Fruit fly (Drosophila melanogaster) whole organism, embryonic: ENCODE data around the gene Delta.

ENCODE experiments used
- Bdp1 ChIP-seq: fragments of 200-800 bp; sonication (Bioruptor generic); optimal IDR thresholded peaks from 3 replicates; lab custom pipeline; 2016; ENCODE audit warnings: missing biosample characterization, missing genetic modification characterization
- CG10209 ChIP-seq: fragments of 200-800 bp; sonication (Bioruptor generic); optimal IDR thresholded peaks from 3 replicates; lab custom pipeline; 2017; ENCODE audit warnings: missing biosample characterization, mild to moderate bottlenecking, missing genetic modification characterization, missing genetic modification reagents
- CG15011 ChIP-seq: fragments of 200-800 bp; sonication (Bioruptor generic); optimal IDR thresholded peaks from 3 replicates; lab custom pipeline; 2018; ENCODE audit warnings: missing biosample characterization, mild to moderate bottlenecking, missing genetic modification characterization
- CG15269 ChIP-seq: fragments of 200-800 bp; sonication (Bioruptor generic); optimal IDR thresholded peaks from 2 replicates; lab custom pipeline; 2018; ENCODE audit warnings: missing biosample characterization, mild to moderate bottlenecking, missing genetic modification characterization, moderate library complexity
- CG15479 ChIP-seq: fragments of 200-800 bp; sonication (Bioruptor generic); optimal IDR thresholded peaks from 3 replicates; lab custom pipeline; 2019; ENCODE audit warnings: missing biosample characterization, mild to moderate bottlenecking, missing genetic modification characterization, moderate library complexity
- CG17385 ChIP-seq: fragments of 200-800 bp; sonication (Bioruptor generic); optimal IDR thresholded peaks from 3 replicates; lab custom pipeline; 2018; ENCODE audit warnings: missing biosample characterization, mild to moderate bottlenecking, missing genetic modification characterization
- CG17612 ChIP-seq: fragments of 200-800 bp; sonication (Bioruptor generic); IDR thresholded peaks from 2 replicates; pipeline ENCODE4 v1.3.6; 2022; ENCODE audit warnings: missing biosample characterization, missing genetic modification characterization
- CG17829 ChIP-seq: fragments of 200-800 bp; optimal IDR thresholded peaks from 2 replicates; lab custom pipeline; 2019; ENCODE audit warnings: missing biosample characterization, mild to moderate bottlenecking, missing genetic modification characterization, moderate library complexity
- CG17912 ChIP-seq: fragments of 200-800 bp; sonication (Bioruptor generic); optimal IDR thresholded peaks from 2 replicates; lab custom pipeline; 2018; ENCODE audit warnings: missing biosample characterization, mild to moderate bottlenecking, missing genetic modification characterization
- CG18764 ChIP-seq: fragments of 200-800 bp; sonication (Bioruptor generic); optimal IDR thresholded peaks from 3 replicates; lab custom pipeline; 2016; ENCODE audit warnings: missing biosample characterization, missing genetic modification characterization
- CG32532 ChIP-seq: fragments of 200-800 bp; sonication (Bioruptor generic); IDR thresholded peaks from 2 replicates; pipeline ENCODE4 v1.3.6; 2022; ENCODE audit warnings: missing biosample characterization, missing genetic modification characterization
- CG32767 ChIP-seq: fragments of 200-800 bp; sonication (Bioruptor generic); IDR thresholded peaks from 2 replicates; pipeline ENCODE4 v1.3.6; 2022; ENCODE audit warnings: missing biosample characterization, missing genetic modification characterization
- CG34376 ChIP-seq: fragments of 200-800 bp; sonication (Bioruptor generic); optimal IDR thresholded peaks from 2 replicates; lab custom pipeline; 2018; ENCODE audit warnings: missing biosample characterization, mild to moderate bottlenecking, missing genetic modification characterization
- CG3726 ChIP-seq: fragments of 200-800 bp; sonication (Bioruptor generic); IDR thresholded peaks from 3 replicates; pipeline ENCODE4, ENCODE4 v1.3.6; 2022; ENCODE audit warnings: missing biosample characterization, missing genetic modification characterization
- CG3838 ChIP-seq: fragments of 200-800 bp; sonication (Bioruptor generic); optimal IDR thresholded peaks from 3 replicates; lab custom pipeline; 2016; ENCODE audit warnings: missing biosample characterization, missing genetic modification characterization
- CG6854 ChIP-seq: fragments of 200-800 bp; sonication (Bioruptor generic); optimal IDR thresholded peaks from 3 replicates; lab custom pipeline; 2017; ENCODE audit warnings: missing biosample characterization, mild to moderate bottlenecking, missing genetic modification characterization
- CG8089 ChIP-seq: fragments of 200-800 bp; sonication (Bioruptor generic); optimal IDR thresholded peaks from 3 replicates; lab custom pipeline; 2016; ENCODE audit warnings: missing biosample characterization, missing genetic modification characterization
- CG9609 ChIP-seq: fragments of 200-800 bp; sonication (Bioruptor generic); optimal IDR thresholded peaks from 3 replicates; lab custom pipeline; 2016; ENCODE audit warnings: missing biosample characterization, missing genetic modification characterization
- D ChIP-seq, 2 experiments: fragments of 200-800 bp in 1 of 2; fragments of >200 bp in 1 of 2; sonication (Bioruptor generic) in 1 of 2; optimal IDR thresholded peaks; 2 replicates in 1 of 2; 3 replicates in 1 of 2; lab custom pipeline; 2017; ENCODE audit warnings: mild to moderate bottlenecking in 1 of 2, missing biosample characterization in 1 of 2, missing genetic modification characterization in 1 of 2, missing genetic modification reagents in 1 of 2
- HLH3B ChIP-seq: fragments of 200-800 bp; sonication (Bioruptor generic); IDR thresholded peaks from 2 replicates; pipeline ENCODE4 v1.3.6; 2022; ENCODE audit warnings: missing biosample characterization, missing genetic modification characterization
- Lpt ChIP-seq: fragments of >200 bp; optimal IDR thresholded peaks from 2 replicates; lab custom pipeline; 2018; ENCODE audit warnings: missing biosample characterization, missing genetic modification characterization
- MTF-1 ChIP-seq: fragments of 200-800 bp; sonication (Bioruptor generic); optimal IDR thresholded peaks from 2 replicates; lab custom pipeline; 2018; ENCODE audit warnings: missing biosample characterization, mild to moderate bottlenecking, missing genetic modification characterization, borderline replicate concordance
- Max ChIP-seq: fragments of 200-800 bp; sonication (Bioruptor generic); optimal IDR thresholded peaks from 2 replicates; lab custom pipeline; 2016; ENCODE audit warnings: missing biosample characterization, mild to moderate bottlenecking, missing genetic modification characterization
- Mrtf ChIP-seq: fragments of 200-800 bp; sonication (Bioruptor generic); IDR thresholded peaks from 3 replicates; pipeline ENCODE4 v1.3.6; 2022; ENCODE audit warnings: missing biosample characterization, missing genetic modification characterization
- Nf-YA ChIP-seq: fragments of 200-800 bp; sonication (Bioruptor generic); IDR thresholded peaks from 2 replicates; pipeline ENCODE4 v1.3.6; 2022; ENCODE audit warnings: missing biosample characterization, missing genetic modification characterization
- Optix ChIP-seq: fragments of 200-800 bp; sonication (Bioruptor generic); IDR thresholded peaks from 3 replicates; pipeline ENCODE4 v1.3.6; 2022; ENCODE audit warnings: missing biosample characterization, missing genetic modification characterization
- PHDP ChIP-seq: fragments of 200-800 bp; sonication (Bioruptor generic); optimal IDR thresholded peaks from 3 replicates; lab custom pipeline; 2018; ENCODE audit warnings: missing biosample characterization, mild to moderate bottlenecking, missing genetic modification characterization, moderate library complexity
- Rfx ChIP-seq: fragments of 200-800 bp; sonication (Bioruptor generic); IDR thresholded peaks from 2 replicates; pipeline ENCODE4 v1.3.6; 2022; ENCODE audit warnings: missing biosample characterization, missing genetic modification characterization
- Ssrp ChIP-seq: fragments of 200-800 bp; sonication (Bioruptor generic); optimal IDR thresholded peaks from 2 replicates; lab custom pipeline; 2018; ENCODE audit warnings: missing biosample characterization, mild to moderate bottlenecking, missing genetic modification characterization, moderate library complexity
- TFAM ChIP-seq: fragments of 200-800 bp; sonication (Bioruptor generic); optimal IDR thresholded peaks from 2 replicates; lab custom pipeline; 2017; ENCODE audit warnings: missing biosample characterization, missing genetic modification characterization, inconsistent platforms
- bigmax ChIP-seq: fragments of 200-800 bp; sonication (Bioruptor generic); optimal IDR thresholded peaks from 2 replicates; lab custom pipeline; 2018; ENCODE audit warnings: missing biosample characterization, mild to moderate bottlenecking, missing genetic modification characterization
- bsh ChIP-seq, 2 experiments: fragments of 200-800 bp; sonication (Bioruptor generic); optimal IDR thresholded peaks; 2 replicates each; lab custom pipeline; 2017 to 2018; ENCODE audit warnings: mild to moderate bottlenecking in 2 of 2, missing biosample characterization in 2 of 2, missing genetic modification characterization in 2 of 2, moderate library complexity in 1 of 2
- corto ChIP-seq: fragments of 200-800 bp; sonication (Bioruptor generic); optimal IDR thresholded peaks from 2 replicates; lab custom pipeline; 2016; ENCODE audit warnings: missing biosample characterization, mild to moderate bottlenecking, missing genetic modification characterization, moderate library complexity
- disco-r ChIP-seq: fragments of 200-800 bp; sonication (Bioruptor generic); optimal IDR thresholded peaks from 2 replicates; lab custom pipeline; 2016; ENCODE audit warnings: missing biosample characterization, missing genetic modification characterization
- ewg ChIP-seq: fragments of 200-800 bp; sonication (Bioruptor generic); optimal IDR thresholded peaks from 3 replicates; lab custom pipeline; 2017; ENCODE audit warnings: mild to moderate bottlenecking, missing biosample characterization, missing genetic modification reagents, missing genetic modification characterization
- gsb ChIP-seq: fragments of 200-800 bp; sonication (Bioruptor generic); IDR thresholded peaks from 2 replicates; pipeline ENCODE4 v1.3.6; 2022; ENCODE audit warnings: missing biosample characterization, missing genetic modification characterization
- gt ChIP-seq: fragments of 200-800 bp; sonication (Bioruptor generic); IDR thresholded peaks from 2 replicates; pipeline ENCODE4 v1.3.6; 2022; ENCODE audit warnings: missing biosample characterization, missing genetic modification characterization
- kni ChIP-seq: fragments of 200-800 bp; sonication (Bioruptor generic); optimal IDR thresholded peaks from 3 replicates; lab custom pipeline; 2017; ENCODE audit warnings: mild to moderate bottlenecking, missing biosample characterization, missing genetic modification reagents, missing genetic modification characterization
- lbe ChIP-seq: fragments of 200-800 bp; sonication (Bioruptor generic); optimal IDR thresholded peaks from 2 replicates; lab custom pipeline; 2016; ENCODE audit warnings: missing biosample characterization, mild to moderate bottlenecking, missing genetic modification characterization
- luna ChIP-seq: fragments of 200-800 bp; sonication (Bioruptor generic); optimal IDR thresholded peaks from 2 replicates; lab custom pipeline; 2016; ENCODE audit warnings: missing biosample characterization, missing genetic modification characterization
- mirr ChIP-seq: fragments of 200-800 bp; sonication (Bioruptor generic); optimal IDR thresholded peaks from 3 replicates; lab custom pipeline; 2018; ENCODE audit warnings: missing biosample characterization, mild to moderate bottlenecking, missing genetic modification characterization
- onecut ChIP-seq: fragments of 200-800 bp; sonication (Bioruptor generic); IDR thresholded peaks from 2 replicates; pipeline ENCODE4 v1.3.6; 2022; ENCODE audit warnings: missing biosample characterization, missing genetic modification characterization
- p53 ChIP-seq: fragments of 200-800 bp; sonication (Bioruptor generic); optimal IDR thresholded peaks from 2 replicates; lab custom pipeline; 2016; ENCODE audit warnings: missing biosample characterization, missing genetic modification characterization
- pb ChIP-seq: fragments of 200-800 bp; sonication (Bioruptor generic); optimal IDR thresholded peaks from 3 replicates; lab custom pipeline; 2016; ENCODE audit warnings: missing biosample characterization, missing genetic modification characterization
- pnt ChIP-seq: fragments of 200-800 bp; sonication (Bioruptor generic); optimal IDR thresholded peaks from 3 replicates; lab custom pipeline; 2016; ENCODE audit warnings: missing biosample characterization, missing genetic modification characterization
- ro ChIP-seq: fragments of 200-800 bp; sonication (Bioruptor generic); IDR thresholded peaks from 2 replicates; pipeline ENCODE4 v1.3.6; 2022; ENCODE audit warnings: missing biosample characterization, missing genetic modification characterization
- salm ChIP-seq: fragments of 200-800 bp; sonication (Bioruptor generic); optimal IDR thresholded peaks from 2 replicates; lab custom pipeline; 2018; ENCODE audit warnings: missing biosample characterization, mild to moderate bottlenecking, missing genetic modification characterization
- slbo ChIP-seq: fragments of 200-800 bp; sonication (Bioruptor generic); IDR thresholded peaks from 2 replicates; pipeline ENCODE4 v1.3.6; 2022; ENCODE audit warnings: missing biosample characterization, missing genetic modification characterization
- stc ChIP-seq: fragments of 200-800 bp; sonication (Bioruptor generic); IDR thresholded peaks from 2 replicates; pipeline ENCODE4 v1.3.6; 2022; ENCODE audit warnings: missing biosample characterization, missing genetic modification characterization
- tna ChIP-seq: fragments of 200-800 bp; sonication (Bioruptor generic); IDR thresholded peaks from 2 replicates; pipeline ENCODE4 v1.3.6; 2022; ENCODE audit warnings: missing biosample characterization, missing genetic modification characterization; ENCODE audit not compliant: partially characterized antibody
- twi ChIP-seq: fragments of 200-800 bp; optimal IDR thresholded peaks from 2 replicates; lab custom pipeline; 2019; ENCODE audit warnings: missing biosample characterization, mild to moderate bottlenecking, missing genetic modification characterization, moderate library complexity

Gene Delta

DNA sequence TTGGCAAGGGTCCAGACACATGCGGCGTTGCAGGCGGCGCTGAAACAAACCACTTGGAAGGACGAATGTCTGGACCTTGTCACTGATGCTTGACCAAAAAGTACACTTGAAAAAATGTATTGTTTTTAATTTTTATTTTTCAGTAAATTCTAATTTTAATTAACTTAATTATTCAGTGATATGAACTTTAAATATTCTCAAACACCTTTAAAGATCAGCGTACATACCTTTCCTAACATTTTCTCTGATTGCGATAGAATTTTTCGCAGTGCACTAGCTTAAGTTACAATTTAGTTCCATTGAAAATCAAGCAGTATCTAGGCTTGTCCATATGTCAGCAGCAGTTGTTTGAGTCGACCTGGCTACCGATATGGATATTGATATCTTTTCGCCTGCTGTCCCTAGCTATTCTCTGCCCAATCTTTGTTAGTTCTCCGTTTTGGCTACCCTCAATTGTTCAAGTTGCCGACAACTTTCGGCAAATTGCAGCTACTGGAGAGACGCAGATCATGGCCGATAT is 13.2 kb upstream of the Delta start (continued):
- TF ChIP-seq ro (GFP tag; lab: Robert Waterston, UW) = no peak
- no peak for TF ChIP-seq lbe (GFP tag; lab: Kevin White, UChicago)
- TF ChIP-seq CG18764 (GFP tag; lab: Kevin White, UChicago) = peak; percentile 0
- TF ChIP-seq Bdp1 (GFP tag; lab: Kevin White, UChicago) = no peak
- no peak for TF ChIP-seq Mrtf (GFP tag; lab: Robert Waterston, UW)
- no peak for TF ChIP-seq onecut (GFP tag; lab: Robert Waterston, UW)
- TF ChIP-seq CG15011 = peak; percentile 5
- TF ChIP-seq corto (GFP tag; lab: Kevin White, UChicago) = no peak
- no peak for TF ChIP-seq bigmax (GFP tag; lab: Kevin White, UChicago)
- no peak for TF ChIP-seq D (optimal IDR thresholded peaks at IDR 0.05; lab: Kevin White, UChicago)
- TF ChIP-seq D (GFP tag; optimal IDR thresholded peaks at IDR 0.05; lab: Kevin White, UChicago) = peak; percentile 6
- TF ChIP-seq CG34376 = no peak
- no peak for TF ChIP-seq gt
- TF ChIP-seq Lpt = no peak
- no peak for TF ChIP-seq luna (GFP tag; lab: Kevin White, UChicago)
- TF ChIP-seq Ssrp (tag; lab: Kevin White, UChicago) = no peak
- TF ChIP-seq PHDP (tag; lab: Kevin White, UChicago) = no peak
- no peak for TF ChIP-seq stc (GFP tag; lab: Robert Waterston, UW)
- TF ChIP-seq CG32532 (GFP tag; lab: Robert Waterston, UW) = no peak
- TF ChIP-seq HLH3B (GFP tag; lab: Robert Waterston, UW) = no peak
- peak; percentile 34 for TF ChIP-seq CG10209
- TF ChIP-seq Max (GFP tag; lab: Kevin White, UChicago) = no peak
- no peak for TF ChIP-seq disco-r
- no peak for TF ChIP-seq CG9609 (GFP tag; lab: Kevin White, UChicago)
- TF ChIP-seq CG15479 (GFP tag; lab: Kevin White, UChicago) = peak; percentile 96
- TF ChIP-seq salm (tag; lab: Kevin White, UChicago) = no peak
- TF ChIP-seq CG17829 = peak; percentile 66
- TF ChIP-seq CG17612 = no peak
- no peak for TF ChIP-seq ewg (GFP tag; lab: Kevin White, UChicago)
- no peak for TF ChIP-seq bsh (GFP tag; optimal IDR thresholded peaks at IDR 0.05; lab: Kevin White, UChicago)
- no peak for TF ChIP-seq tna (GFP tag; lab: Robert Waterston, UW)
- TF ChIP-seq pb (GFP tag; lab: Kevin White, UChicago) = no peak
- no peak for TF ChIP-seq CG17912 (GFP tag; lab: Kevin White, UChicago)
- TF ChIP-seq kni (GFP tag; lab: Kevin White, UChicago) = no peak
- no peak for TF ChIP-seq slbo (GFP tag; lab: Robert Waterston, UW)
- no peak for TF ChIP-seq Nf-YA (GFP tag; lab: Robert Waterston, UW)
- no peak for TF ChIP-seq gsb (GFP tag; lab: Robert Waterston, UW)
- TF ChIP-seq MTF-1 = no peak
- no peak for TF ChIP-seq Rfx (GFP tag; lab: Robert Waterston, UW)
- TF ChIP-seq CG3838 (GFP tag; lab: Kevin White, UChicago) = no peak
- no peak for TF ChIP-seq pnt (GFP tag; lab: Kevin White, UChicago)
- no peak for TF ChIP-seq TFAM (GFP tag; lab: Kevin White, UChicago)
- no peak for TF ChIP-seq p53 (GFP tag; lab: Kevin White, UChicago)
- no peak for TF ChIP-seq CG32767 (GFP tag; lab: Robert Waterston, UW)
- no peak for TF ChIP-seq CG15269 (tag; lab: Kevin White, UChicago)
- TF ChIP-seq mirr (GFP tag; lab: Kevin White, UChicago) = no peak
- TF ChIP-seq CG8089 = no peak
- TF ChIP-seq CG17385 = no peak
- no peak for TF ChIP-seq CG6854
- peak; percentile 86 for TF ChIP-seq twi (tag; lab: Kevin White, UChicago)
- TF ChIP-seq Optix (GFP tag; lab: Robert Waterston, UW) = no peak
- no peak for TF ChIP-seq CG3726 (GFP tag; lab: Robert Waterston, UW)
